Worm (Caenorhabditis elegans) whole organism, young adult: ENCODE data around the gene irk-1.
A peak's percentile ranks its signal among the peaks of the same experiment; 100 is the strongest.

Experiments
- B0035.1 ChIP-seq: sonication (generic microtip); optimal IDR thresholded peaks from 2 replicates; lab custom pipeline; 2016; ENCODE audit warnings: missing genetic modification characterization, mild to moderate bottlenecking, missing compliant biosample characterization, missing genotype, missing genetic modification reagents
- B0336.3 ChIP-seq: fragments of 200-800 bp; sonication (Bioruptor generic); IDR thresholded peaks from 2 replicates; pipeline ENCODE4 v1.3.6; 2022; ENCODE audit warnings: missing genetic modification characterization, missing compliant biosample characterization
- F33H1.4 ChIP-seq: fragments of 200-800 bp; sonication (Bioruptor generic); IDR thresholded peaks from 2 replicates; pipeline ENCODE4 v1.3.6; 2022; ENCODE audit warnings: missing genetic modification reagents, missing genetic modification characterization, missing compliant biosample characterization
- F37B4.10 ChIP-seq: fragments of 200-800 bp; sonication (Bioruptor generic); IDR thresholded peaks from 2 replicates; pipeline ENCODE4 v1.3.6; 2022; ENCODE audit warnings: missing genetic modification characterization, missing compliant biosample characterization
- F49E8.2 ChIP-seq: sonication (generic microtip); optimal IDR thresholded peaks from 3 replicates; lab custom pipeline; 2017; ENCODE audit warnings: missing genetic modification characterization, mild to moderate bottlenecking, missing compliant biosample characterization, antibody characterized with exemption, moderate library complexity; ENCODE audit not compliant: insufficient read depth
- F57A8.1 ChIP-seq: fragments of 200-800 bp; sonication (Bioruptor generic); optimal IDR thresholded peaks from 2 replicates; lab custom pipeline; 2018; ENCODE audit warnings: mild to moderate bottlenecking, missing genetic modification characterization, moderate library complexity, missing compliant biosample characterization
- K11D2.4 ChIP-seq: fragments of 200-800 bp; sonication (Bioruptor generic); IDR thresholded peaks from 2 replicates; pipeline ENCODE4 v1.3.6; 2022; ENCODE audit warnings: missing genetic modification reagents, missing genetic modification characterization, missing compliant biosample characterization
- Y53G8AR.9 ChIP-seq: fragments of 200-800 bp; sonication (Bioruptor generic); conservative IDR thresholded peaks from 2 replicates; pipeline ENCODE4 v1.3.6; 2022; ENCODE audit warnings: missing genetic modification reagents, missing genetic modification characterization, missing compliant biosample characterization
- Y56A3A.18 ChIP-seq: fragments of 200-800 bp; sonication (Bioruptor generic); IDR thresholded peaks from 2 replicates; pipeline ENCODE4 v1.3.6; 2022; ENCODE audit warnings: missing genetic modification reagents, missing genetic modification characterization, missing compliant biosample characterization
- akir-1 ChIP-seq: fragments of 200-800 bp; sonication (Bioruptor generic); optimal IDR thresholded peaks from 2 replicates; lab custom pipeline; 2018; ENCODE audit warnings: mild to moderate bottlenecking, missing genetic modification characterization, moderate library complexity, missing compliant biosample characterization
- atf-7 ChIP-seq: sonication (generic microtip); optimal IDR thresholded peaks from 2 replicates; lab custom pipeline; 2017; ENCODE audit warnings: mild to moderate bottlenecking, missing genetic modification characterization, missing compliant biosample characterization
- athp-1 ChIP-seq: sonication (generic microtip); optimal IDR thresholded peaks from 2 replicates; lab custom pipeline; 2017; ENCODE audit warnings: mild to moderate bottlenecking, missing genetic modification characterization, missing compliant biosample characterization
- attf-5 ChIP-seq: fragments of 200-800 bp; sonication (Bioruptor generic); optimal IDR thresholded peaks from 2 replicates; lab custom pipeline; 2018; ENCODE audit warnings: mild to moderate bottlenecking, missing genetic modification characterization, missing compliant biosample characterization
- bed-1 ChIP-seq: fragments of 200-800 bp; sonication (Bioruptor generic); IDR thresholded peaks from 2 replicates; pipeline ENCODE4 v1.3.6; 2022; ENCODE audit warnings: missing genetic modification reagents, missing genetic modification characterization, missing compliant biosample characterization
- bed-2 ChIP-seq: fragments of 200-800 bp; sonication (Bioruptor generic); IDR thresholded peaks from 2 replicates; pipeline ENCODE4 v1.3.6; 2022; ENCODE audit warnings: missing genetic modification reagents, missing genetic modification characterization, missing compliant biosample characterization
- ceh-27 ChIP-seq: fragments of 200-800 bp; sonication (Bioruptor generic); optimal IDR thresholded peaks from 2 replicates; lab custom pipeline; 2018; ENCODE audit warnings: mild to moderate bottlenecking, missing genetic modification characterization, moderate library complexity, missing compliant biosample characterization
- ceh-91 ChIP-seq: fragments of 200-800 bp; sonication (Bioruptor generic); IDR thresholded peaks from 2 replicates; pipeline ENCODE4 v1.3.6; 2022; ENCODE audit warnings: missing genetic modification reagents, missing genetic modification characterization, missing compliant biosample characterization
- chd-7 ChIP-seq: sonication (generic microtip); optimal IDR thresholded peaks from 2 replicates; lab custom pipeline; 2016; ENCODE audit warnings: mild to moderate bottlenecking, missing genetic modification characterization, moderate library complexity, missing compliant biosample characterization
- die-1 ChIP-seq: sonication (generic microtip); optimal IDR thresholded peaks from 2 replicates; lab custom pipeline; 2016; ENCODE audit warnings: missing genotype, mild to moderate bottlenecking, missing genetic modification characterization, missing compliant biosample characterization
- dox-1 ChIP-seq: fragments of 200-800 bp; sonication (Bioruptor generic); IDR thresholded peaks from 2 replicates; pipeline ENCODE4 v1.3.6; 2022; ENCODE audit warnings: missing genetic modification reagents, missing genetic modification characterization, missing compliant biosample characterization
- dpff-1 ChIP-seq: sonication (generic microtip); optimal IDR thresholded peaks from 2 replicates; lab custom pipeline; 2017; ENCODE audit warnings: mild to moderate bottlenecking, missing genetic modification characterization, missing compliant biosample characterization
- him-1 ChIP-seq: sonication (generic microtip); optimal IDR thresholded peaks from 2 replicates; lab custom pipeline; 2016; ENCODE audit warnings: missing genotype, missing genetic modification reagents, missing genetic modification characterization, missing compliant biosample characterization
- let-607 ChIP-seq, 2 experiments: fragments of 200-800 bp in 1 of 2; sonication (Bioruptor generic) in 1 of 2; sonication (generic microtip) in 1 of 2; optimal IDR thresholded peaks; 2 replicates each; lab custom pipeline; 2016 to 2018; ENCODE audit warnings: mild to moderate bottlenecking in 2 of 2, missing compliant biosample characterization in 2 of 2, missing genetic modification characterization in 2 of 2, moderate library complexity in 2 of 2, missing genotype in 1 of 2
- lin-35 ChIP-seq, 3 experiments: fragments of 150-350 bp in 2 of 3; sonication (generic microtip) in 1 of 3; optimal IDR thresholded peaks; 2 replicates each; lab custom pipeline; 2014 to 2018; ENCODE audit warnings: missing biosample characterization in 3 of 3, missing genetic modification characterization in 3 of 3, missing genetic modification reagents in 3 of 3
- lin-54 ChIP-seq: fragments of 200-800 bp; sonication (Bioruptor generic); optimal IDR thresholded peaks from 2 replicates; lab custom pipeline; 2018; ENCODE audit warnings: mild to moderate bottlenecking, missing genetic modification characterization, missing compliant biosample characterization
- lir-1 ChIP-seq: fragments of 200-800 bp; sonication (Bioruptor generic); conservative IDR thresholded peaks from 2 replicates; pipeline ENCODE4 v1.3.6; 2022; ENCODE audit warnings: missing genetic modification reagents, missing genetic modification characterization, missing compliant biosample characterization
- mcd-1 ChIP-seq: fragments of 200-800 bp; sonication (Bioruptor generic); IDR thresholded peaks from 2 replicates; pipeline ENCODE4 v1.3.6; 2022; ENCODE audit warnings: missing genetic modification reagents, missing genetic modification characterization, missing compliant biosample characterization
- nfyb-1 ChIP-seq: fragments of 200-800 bp; sonication (Bioruptor generic); IDR thresholded peaks from 2 replicates; pipeline ENCODE4 v1.3.6; 2022; ENCODE audit warnings: missing genetic modification reagents, missing genetic modification characterization, missing compliant biosample characterization
- nhr-80 ChIP-seq: sonication (generic microtip); optimal IDR thresholded peaks from 2 replicates; lab custom pipeline; 2016; ENCODE audit warnings: missing genetic modification characterization, missing compliant biosample characterization
- nhr-90 ChIP-seq: sonication (generic microtip); optimal IDR thresholded peaks from 2 replicates; lab custom pipeline; 2016; ENCODE audit warnings: missing genotype, mild to moderate bottlenecking, missing genetic modification characterization, missing compliant biosample characterization
- pbrm-1 ChIP-seq: fragments of 200-800 bp; sonication (Bioruptor generic); IDR thresholded peaks from 2 replicates; pipeline ENCODE4 v1.3.6; 2022; ENCODE audit warnings: missing genetic modification reagents, missing genetic modification characterization, missing compliant biosample characterization
- pha-4 ChIP-seq: fragments of 150-350 bp; sonication (generic microtip); optimal IDR thresholded peaks from 2 replicates; lab custom pipeline; 2014; ENCODE audit warnings: missing biosample characterization, missing genetic modification reagents, missing genetic modification characterization
- sdz-38 ChIP-seq: sonication (generic microtip); optimal IDR thresholded peaks from 2 replicates; lab custom pipeline; 2016; ENCODE audit warnings: missing genotype, missing genetic modification characterization, missing compliant biosample characterization
- sea-2 ChIP-seq: fragments of 200-800 bp; sonication (Bioruptor generic); IDR thresholded peaks from 2 replicates; pipeline ENCODE4 v1.3.6; 2022; ENCODE audit warnings: missing genetic modification characterization, missing compliant biosample characterization
- snpc-1.3 ChIP-seq: sonication (generic microtip); optimal IDR thresholded peaks from 2 replicates; lab custom pipeline; 2017; ENCODE audit warnings: missing genetic modification characterization, mild to moderate bottlenecking, missing compliant biosample characterization, antibody characterized with exemption, moderate library complexity, missing genotype, missing genetic modification reagents; ENCODE audit not compliant: insufficient read depth
- tbp1 ChIP-seq: fragments of 200-800 bp; sonication (Bioruptor generic); optimal IDR thresholded peaks from 2 replicates; lab custom pipeline; 2018; ENCODE audit warnings: mild to moderate bottlenecking, missing genetic modification characterization, missing compliant biosample characterization
- zfh-2 ChIP-seq: fragments of 200-800 bp; sonication (Bioruptor generic); conservative IDR thresholded peaks from 2 replicates; pipeline ENCODE4 v1.3.6; 2022; ENCODE audit warnings: missing genetic modification reagents, missing genetic modification characterization, missing compliant biosample characterization
- ztf-26 ChIP-seq: sonication (generic microtip); optimal IDR thresholded peaks from 2 replicates; lab custom pipeline; 2017; ENCODE audit warnings: missing genetic modification characterization, missing compliant biosample characterization
- ztf-3 ChIP-seq: fragments of 200-800 bp; sonication (Bioruptor generic); optimal IDR thresholded peaks from 2 replicates; lab custom pipeline; 2018; ENCODE audit warnings: mild to moderate bottlenecking, missing genetic modification characterization, missing compliant biosample characterization

The irk-1 gene

DNA sequence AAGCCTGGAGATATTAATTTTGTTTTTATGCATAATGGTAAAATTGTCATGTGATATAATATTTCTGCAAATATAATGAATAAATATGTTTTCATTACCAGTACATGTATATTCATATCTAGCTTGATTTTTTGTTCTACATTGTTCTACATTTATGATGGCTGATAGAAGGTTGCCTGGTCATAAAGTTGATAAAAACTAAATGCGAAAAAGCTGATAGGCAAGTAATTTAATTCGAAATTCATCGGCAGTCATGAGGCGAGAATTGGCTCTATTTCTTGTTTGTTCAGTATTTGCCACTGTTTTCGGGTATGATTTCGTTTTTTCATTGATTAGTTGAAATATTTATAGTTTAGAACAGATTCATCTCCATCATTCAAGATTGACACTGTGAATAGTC is 6.3 kb upstream of the irk-1 start, which contains the start of gene bgal-2:
bgal-2 (plus strand) TSS at position 231 of the 400 bp plus-strand sequence.
- TF ChIP-seq Y56A3A.18 (GFP tag; lab: Robert Waterston, UW) (no peak), athp-1 (tag; lab: Kevin White, UChicago) (no peak), nhr-80 (tag; lab: Kevin White, UChicago) (peak; percentile 55), F49E8.2 (tag; lab: Kevin White, UChicago) (no peak), snpc-1.3 (tag; lab: Kevin White, UChicago) (no peak), zfh-2 (GFP tag; lab: Robert Waterston, UW) (no peak), nhr-90 (tag; lab: Kevin White, UChicago) (no peak)

DNA sequence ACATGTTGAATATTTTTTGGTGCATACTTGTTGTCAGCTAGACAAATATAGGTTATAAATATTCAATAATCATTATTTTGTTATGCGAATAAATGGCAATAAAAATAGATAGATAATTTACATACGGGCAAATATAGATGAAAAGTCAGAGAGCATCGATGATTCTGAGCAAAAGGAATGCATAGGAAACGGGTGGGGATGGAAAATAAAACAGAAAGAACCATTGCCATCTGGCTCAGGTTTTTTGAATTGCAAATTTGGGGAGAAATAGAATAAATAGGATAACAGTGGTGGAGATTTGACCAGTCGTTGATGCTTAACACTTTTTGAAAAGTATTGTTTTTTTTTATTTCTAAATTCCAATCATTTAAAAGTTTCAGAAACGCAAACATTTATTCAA is 4.9 kb upstream of the irk-1 start, which contains the start of gene idpp-6:
idpp-6 (plus strand) TSS at position 301 of the 400 bp plus-strand sequence.
- TF ChIP-seq F49E8.2 (tag; lab: Kevin White, UChicago) (no peak), atf-7 (tag; lab: Kevin White, UChicago) (no peak), akir-1 (GFP tag; lab: Kevin White, UChicago) (no peak), sdz-38 (tag; lab: Kevin White, UChicago) (no peak), K11D2.4 (GFP tag; lab: Robert Waterston, UW) (no peak), lin-35 (GFP tag; optimal IDR thresholded peaks at IDR 0.05; lab: Kevin White, UChicago) (no peak), mcd-1 (GFP tag; lab: Robert Waterston, UW) (no peak), dpff-1 (tag; lab: Kevin White, UChicago) (no peak), F33H1.4 (GFP tag; lab: Robert Waterston, UW) (no peak), tbp1 (GFP tag; lab: Kevin White, UChicago) (no peak), ztf-3 (GFP tag; lab: Kevin White, UChicago) (no peak)

ce11 chrX:6761688-6762185 is 16.2 kb downstream of the irk-1 start, which contains the start of gene abts-4:
Gene abts-4 (minus strand): TSS chrX:6761738.
- TF ChIP-seq bed-2 (GFP tag; lab: Robert Waterston, UW): no peak
- peak; percentile 2 for TF ChIP-seq pha-4
- no peak for TF ChIP-seq him-1 (tag; lab: Kevin White, UChicago)
- peak; percentile 11 for TF ChIP-seq nhr-80 (tag; lab: Kevin White, UChicago)

ce11 chrX:6761211-6761610 is 16.7 kb downstream of the irk-1 start:
- TF ChIP-seq nhr-80 (tag; lab: Kevin White, UChicago) (peak; percentile 47), let-607 (tag; optimal IDR thresholded peaks at IDR 0.05; lab: Kevin White, UChicago) (peak in 1 of 2 experiments; percentile 21), lir-1 (GFP tag; lab: Robert Waterston, UW) (no peak)

DNA sequence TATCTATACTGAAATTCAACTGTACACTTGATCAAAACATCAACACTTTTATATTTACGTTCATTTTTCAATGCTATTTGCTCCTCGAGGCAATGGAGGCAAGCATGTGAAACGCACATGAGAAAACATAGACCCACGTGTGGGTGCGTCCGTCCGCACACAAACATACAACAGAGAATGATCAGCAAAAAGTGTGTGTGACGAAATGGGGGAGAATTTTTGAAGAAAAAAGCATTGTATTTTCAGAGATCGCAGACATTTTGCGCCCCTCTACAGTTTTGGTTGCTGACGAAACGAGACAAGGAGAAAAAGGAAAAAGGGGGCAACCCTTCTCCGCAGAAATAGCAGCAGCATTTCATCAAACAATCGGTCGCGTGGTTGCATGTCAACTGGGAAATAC is 27.8 kb downstream of the irk-1 start:
- TF ChIP-seq pbrm-1 (GFP tag; lab: Robert Waterston, UW) (peak; percentile 10; the same call in 1 of the 2 replicates), ztf-3 (GFP tag; lab: Kevin White, UChicago) (peak; percentile 66), F49E8.2 (tag; lab: Kevin White, UChicago) (no peak), sea-2 (GFP tag; lab: Robert Waterston, UW) (no peak), F37B4.10 (GFP tag; lab: Robert Waterston, UW) (no peak), dox-1 (GFP tag; lab: Robert Waterston, UW) (peak; percentile 71; the same call in 1 of the 2 replicates), nfyb-1 (peak; percentile 62), bed-1 (GFP tag; lab: Robert Waterston, UW) (0 out of 2 replicates have a peak, but pooled peaks have one; percentile 50), Y53G8AR.9 (GFP tag; lab: Robert Waterston, UW) (0 out of 2 replicates have a peak, but pooled peaks have one; percentile 51), ztf-26 (tag; lab: Kevin White, UChicago) (peak; percentile 71), B0336.3 (GFP tag; lab: Robert Waterston, UW) (peak; percentile 84), attf-5 (GFP tag; lab: Kevin White, UChicago) (peak; percentile 52), F57A8.1 (GFP tag; lab: Kevin White, UChicago) (no peak), ceh-27 (GFP tag; lab: Kevin White, UChicago) (peak; percentile 80), chd-7 (peak; percentile 86), mcd-1 (GFP tag; lab: Robert Waterston, UW) (peak; percentile 43), B0035.1 (tag; lab: Kevin White, UChicago) (no peak), lin-54 (GFP tag; lab: Kevin White, UChicago) (peak; percentile 53), ceh-91 (GFP tag; lab: Robert Waterston, UW) (no peak), tbp1 (GFP tag; lab: Kevin White, UChicago) (peak; percentile 52), die-1 (peak; percentile 6), K11D2.4 (GFP tag; lab: Robert Waterston, UW) (peak; percentile 74)
